Fruit fly (Drosophila melanogaster) Kc167 (cell line): ENCODE data around the gene CG14829.

Source experiments
- Myc ChIP-seq: fragments of >200 bp; optimal IDR thresholded peaks from 2 replicates; lab custom pipeline; 2017; ENCODE audit warnings: missing external identifiers
- Sin3A ChIP-seq: fragments of >200 bp; optimal IDR thresholded peaks from 2 replicates; lab custom pipeline; 2018; ENCODE audit warnings: missing external identifiers
- h ChIP-seq: fragments of >200 bp; optimal IDR thresholded peaks from 3 replicates; lab custom pipeline; 2018; ENCODE audit warnings: missing external identifiers
- insv ChIP-seq: fragments of >200 bp; optimal IDR thresholded peaks from 3 replicates; lab custom pipeline; 2018; ENCODE audit warnings: missing external identifiers
- psq ChIP-seq: fragments of >200 bp; optimal IDR thresholded peaks from 2 replicates; lab custom pipeline; 2017; ENCODE audit warnings: missing external identifiers
- ttk ChIP-seq: sonication (Bioruptor generic); optimal IDR thresholded peaks from 2 replicates; lab custom pipeline; 2017; ENCODE audit warnings: missing external identifiers

Gene CG14829

dm6 chr3L:7238072-7238759 lies at the start of gene CG14829, which contains the start of gene BHD:
TSS of gene CG14829 (minus strand) at chr3L:7238122.
TSS of gene BHD (plus strand) at chr3L:7238542.
- no peak for TF ChIP-seq h (lab: Kevin White, UChicago)
- TF ChIP-seq psq (lab: Kevin White, UChicago) = no peak
- no peak for TF ChIP-seq Myc (lab: Kevin White, UChicago)
- no peak for TF ChIP-seq insv (lab: Kevin White, UChicago)
- TF ChIP-seq ttk (lab: Kevin White, UChicago) = no peak

dm6 chr3L:7283541-7283940 lies 45.6 kb upstream of the CG14829 start:
- TF ChIP-seq Myc (lab: Kevin White, UChicago) (no peak), insv (lab: Kevin White, UChicago) (no peak), Sin3A (lab: Kevin White, UChicago) (no peak), h (lab: Kevin White, UChicago) (no peak), psq (lab: Kevin White, UChicago) (no peak), ttk (lab: Kevin White, UChicago) (no peak)

dm6 chr3L:7263757-7264516 lies 26.0 kb upstream of the CG14829 start, which contains the start of gene CG14830:
TSS of gene CG14830 (minus strand) at chr3L:7263920.
- TF ChIP-seq Sin3A (lab: Kevin White, UChicago) = no peak
- TF ChIP-seq Myc (lab: Kevin White, UChicago) = no peak
- no peak for TF ChIP-seq ttk (lab: Kevin White, UChicago)
- TF ChIP-seq h (lab: Kevin White, UChicago) = no peak
- no peak for TF ChIP-seq insv (lab: Kevin White, UChicago)

- TF ChIP-seq ttk (lab: Kevin White, UChicago) (no peak), Sin3A (lab: Kevin White, UChicago) (no peak), insv (lab: Kevin White, UChicago) (no peak), h (lab: Kevin White, UChicago) (no peak)
These were observed 24.5 kb upstream of the CG14829 start for dm6 chr3L:7262471-7262870.

- TF ChIP-seq ttk (lab: Kevin White, UChicago) (no peak), Myc (lab: Kevin White, UChicago) (no peak)
These were observed 20.3 kb upstream of the CG14829 start for dm6 chr3L:7258267-7258666.

- TF ChIP-seq ttk (lab: Kevin White, UChicago) = no peak
- no peak for TF ChIP-seq psq (lab: Kevin White, UChicago)
- no peak for TF ChIP-seq Sin3A (lab: Kevin White, UChicago)
- no peak for TF ChIP-seq Myc (lab: Kevin White, UChicago)
- no peak for TF ChIP-seq insv (lab: Kevin White, UChicago)
- no peak for TF ChIP-seq h (lab: Kevin White, UChicago)
These were observed 16.8 kb upstream of the CG14829 start for dm6 chr3L:7254724-7255123.

dm6 chr3L:7250469-7250868 lies 12.5 kb upstream of the CG14829 start, which contains the start of gene MED4:
TSS of gene MED4 (minus strand) at chr3L:7250527.
- TF ChIP-seq insv (lab: Kevin White, UChicago) = no peak
- no peak for TF ChIP-seq Myc (lab: Kevin White, UChicago)
- TF ChIP-seq psq (lab: Kevin White, UChicago) = no peak
- no peak for TF ChIP-seq ttk (lab: Kevin White, UChicago)
- no peak for TF ChIP-seq h (lab: Kevin White, UChicago)
- no peak for TF ChIP-seq Sin3A (lab: Kevin White, UChicago)

- no peak for TF ChIP-seq Myc (lab: Kevin White, UChicago)
These were observed 11.2 kb upstream of the CG14829 start, which contains the start of gene Cdc27 for dm6 chr3L:7249167-7249566. TSS of gene Cdc27 (minus strand) at chr3L:7249340.

dm6 chr3L:7243775-7244438 lies 6.0 kb upstream of the CG14829 start, which contains the start of the genes mRpL50 and mei-P22:
TSS of gene mRpL50 (minus strand) at chr3L:7243933.
TSS of gene mei-P22 (plus strand) at chr3L:7244388.
- no peak for TF ChIP-seq Myc (lab: Kevin White, UChicago)
- no peak for TF ChIP-seq psq (lab: Kevin White, UChicago)
- TF ChIP-seq Sin3A (lab: Kevin White, UChicago) = no peak
- no peak for TF ChIP-seq insv (lab: Kevin White, UChicago)
- TF ChIP-seq ttk (lab: Kevin White, UChicago) = no peak
- no peak for TF ChIP-seq h (lab: Kevin White, UChicago)

- TF ChIP-seq h (lab: Kevin White, UChicago) = no peak
- no peak for TF ChIP-seq insv (lab: Kevin White, UChicago)
- no peak for TF ChIP-seq ttk (lab: Kevin White, UChicago)
- TF ChIP-seq psq (lab: Kevin White, UChicago) = no peak
- TF ChIP-seq Sin3A (lab: Kevin White, UChicago) = no peak
- no peak for TF ChIP-seq Myc (lab: Kevin White, UChicago)
These were observed 3.4 kb upstream of the CG14829 start, which contains the start of the genes RpL18 and Neos for dm6 chr3L:7241217-7241859. TSS of gene RpL18 (minus strand) at chr3L:7241351. TSS of gene Neos (plus strand) at chr3L:7241628.

- TF ChIP-seq Sin3A (lab: Kevin White, UChicago) (no peak), ttk (lab: Kevin White, UChicago) (no peak), Myc (lab: Kevin White, UChicago) (no peak), h (lab: Kevin White, UChicago) (no peak), psq (lab: Kevin White, UChicago) (no peak), insv (lab: Kevin White, UChicago) (no peak)
These were observed 3.7 kb downstream of the CG14829 start, which contains the start of gene CG14826 for dm6 chr3L:7234212-7234611. TSS of gene CG14826 (plus strand) at chr3L:7234512.
